Fruit fly (Drosophila melanogaster): ENCODE results near the gene CG31253.

Gene CG31253

DNA sequence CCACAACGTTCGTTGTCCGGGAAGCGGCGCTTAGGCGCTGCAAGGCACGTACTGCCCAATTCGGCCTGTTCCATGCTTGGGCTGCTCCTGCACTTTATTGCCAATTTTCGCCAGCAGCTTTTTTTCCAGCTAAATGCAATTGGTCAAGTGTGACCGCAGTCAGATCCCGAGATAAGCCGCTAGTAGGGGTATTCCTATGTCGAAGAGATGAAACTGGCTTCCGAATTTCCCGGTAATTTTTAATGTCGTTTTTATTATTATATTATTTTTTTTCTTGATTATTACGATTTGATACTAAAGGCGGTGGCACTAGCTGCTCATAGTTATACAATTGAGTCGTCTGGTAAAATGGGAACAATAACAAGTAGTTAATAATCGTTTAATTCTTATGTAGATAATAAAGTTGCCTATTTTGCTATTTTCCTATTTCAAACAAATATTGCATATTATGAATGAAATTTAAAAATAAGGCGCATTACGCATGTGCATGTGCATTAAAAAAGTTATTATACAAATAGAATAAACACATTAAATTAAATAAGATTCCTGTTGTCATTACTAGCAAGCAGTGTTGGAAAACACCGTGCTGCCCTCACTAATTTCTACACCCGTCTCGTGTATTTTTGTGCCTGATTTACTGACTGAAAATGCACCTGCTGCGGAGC, 43.9 kb downstream of the CG31253 start, which contains the start of the genes CG5003 and mRpS22 (continued):
- peak; percentile 75 for TF ChIP-seq CG13424 (tag; optimal IDR thresholded peaks at IDR 0.05)
- TF ChIP-seq Ssrp (tag; optimal IDR thresholded peaks at IDR 0.05), result peak; percentile 58
- peak; percentile 57 for TF ChIP-seq CG18476 (GFP tag; optimal IDR thresholded peaks at IDR 0.05)
- TF ChIP-seq NC2β (GFP tag; optimal IDR thresholded peaks at IDR 0.05), result no peak
- peak; percentile 86 for TF ChIP-seq CG30403 (GFP tag; optimal IDR thresholded peaks at IDR 0.05)
- 0 out of 3 replicates have a peak, but pooled peaks have one; percentile 25 for TF ChIP-seq CG11093 (GFP tag; IDR thresholded peaks at IDR 0.05)
- peak; percentile 59 for TF ChIP-seq CG2120 (GFP tag; optimal IDR thresholded peaks at IDR 0.05)
- peak; percentile 60 for TF ChIP-seq CG9437 (GFP tag; optimal IDR thresholded peaks at IDR 0.05)
- TF ChIP-seq pfk (GFP tag; optimal IDR thresholded peaks at IDR 0.05), result no peak
- TF ChIP-seq rib (GFP tag; IDR thresholded peaks at IDR 0.05), result peak; percentile 20; the same call in 1 of the 2 replicates
- TF ChIP-seq h (optimal IDR thresholded peaks at IDR 0.05), result no peak
- TF ChIP-seq CG1602 (GFP tag; optimal IDR thresholded peaks at IDR 0.05), result peak; percentile 25
- TF ChIP-seq gsb-n (tag; optimal IDR thresholded peaks at IDR 0.05), result peak; percentile 54
- no peak for TF ChIP-seq hkb (optimal IDR thresholded peaks at IDR 0.05)
- no peak for TF ChIP-seq hkb (GFP tag; IDR thresholded peaks at IDR 0.05)
- TF ChIP-seq ftz-f1 (GFP tag; optimal IDR thresholded peaks at IDR 0.05), result no peak
- TF ChIP-seq D19B (GFP tag; optimal IDR thresholded peaks at IDR 0.05), result peak; percentile 45
- 0 out of 2 replicates have a peak, but pooled peaks have one; percentile 8 for TF ChIP-seq cas (GFP tag; IDR thresholded peaks at IDR 0.05)
- TF ChIP-seq slp2 (GFP tag; optimal IDR thresholded peaks at IDR 0.05), result no peak
- TF ChIP-seq CG5245 (GFP tag; optimal IDR thresholded peaks at IDR 0.05), result peak; percentile 21
- TF ChIP-seq unpg (GFP tag; optimal IDR thresholded peaks at IDR 0.05), result peak; percentile 38
- peak; percentile 68; the same call in 1 of the 2 replicates for TF ChIP-seq Rfx (GFP tag; IDR thresholded peaks at IDR 0.05)
- peak; percentile 74 for TF ChIP-seq CG9727 (GFP tag; optimal IDR thresholded peaks at IDR 0.05)
- TF ChIP-seq mam (GFP tag; optimal IDR thresholded peaks at IDR 0.05), result no peak
- TF ChIP-seq CG18599 (GFP tag; optimal IDR thresholded peaks at IDR 0.05), result peak; percentile 45
- TF ChIP-seq CG11723 (GFP tag; optimal IDR thresholded peaks at IDR 0.05), result peak; percentile 45
- TF ChIP-seq CG9817 (tag; optimal IDR thresholded peaks at IDR 0.05), result peak; percentile 69
- peak; percentile 23 for TF ChIP-seq CG17359 (tag; optimal IDR thresholded peaks at IDR 0.05)
- TF ChIP-seq CG2116 (GFP tag; optimal IDR thresholded peaks at IDR 0.05), result peak; percentile 51
- TF ChIP-seq pzg (GFP tag; optimal IDR thresholded peaks at IDR 0.05), result peak; percentile 22
- peak; percentile 83 for TF ChIP-seq sens (GFP tag)
- TF ChIP-seq CG31441 (GFP tag; IDR thresholded peaks at IDR 0.05), result peak; percentile 64
- peak; percentile 77 for TF ChIP-seq Meics (GFP tag; optimal IDR thresholded peaks at IDR 0.05)
- TF ChIP-seq gfzf (GFP tag; optimal IDR thresholded peaks at IDR 0.05), result peak; percentile 67
- TF ChIP-seq CG18262 (tag; optimal IDR thresholded peaks at IDR 0.05), result peak; percentile 69
- TF ChIP-seq CG15696 (tag; optimal IDR thresholded peaks at IDR 0.05), result peak; percentile 58
- TF ChIP-seq Bteb2 (GFP tag; optimal IDR thresholded peaks at IDR 0.05), result peak; percentile 1
- TF ChIP-seq CG9215 (GFP tag; IDR thresholded peaks at IDR 0.05), result peak; percentile 45
- TF ChIP-seq CG12219 (GFP tag; optimal IDR thresholded peaks at IDR 0.05), result no peak
- TF ChIP-seq knrl (GFP tag; IDR thresholded peaks at IDR 0.05; ENCODE audit: partially characterized antibody), result peak; percentile 21; the same call in 1 of the 3 replicates
- TF ChIP-seq Dp (GFP tag; optimal IDR thresholded peaks at IDR 0.05), result peak; percentile 10
- TF ChIP-seq ab (GFP tag; optimal IDR thresholded peaks at IDR 0.05), result no peak
- TF ChIP-seq CG34376 (GFP tag; optimal IDR thresholded peaks at IDR 0.05), result peak; percentile 20
- TF ChIP-seq nmo (GFP tag; optimal IDR thresholded peaks at IDR 0.05), result peak; percentile 80
- peak; percentile 32 for TF ChIP-seq CG6654 (GFP tag; optimal IDR thresholded peaks at IDR 0.05)
- peak; percentile 73 for TF ChIP-seq sug (tag; optimal IDR thresholded peaks at IDR 0.05)
- peak; percentile 54 for TF ChIP-seq Hsf (GFP tag; optimal IDR thresholded peaks at IDR 0.05)
- TF ChIP-seq CHES-1-like (GFP tag; optimal IDR thresholded peaks at IDR 0.05), result peak; percentile 11
- TF ChIP-seq row (GFP tag; IDR thresholded peaks at IDR 0.05), result peak; percentile 83
- TF ChIP-seq stwl (tag; optimal IDR thresholded peaks at IDR 0.05), result peak; percentile 34
